Fruit fly (Drosophila melanogaster) S2 (cell line): ENCODE measurements around the gene Clp.

Experiments
- CG8478 ChIP-seq: fragments of >200 bp; optimal IDR thresholded peaks from 2 replicates; lab custom pipeline; 2018
- CTCF ChIP-seq, 2 experiments: fragments of >200 bp; optimal IDR thresholded peaks; 2 replicates each; lab custom pipeline; 2018

The Clp gene

DNA sequence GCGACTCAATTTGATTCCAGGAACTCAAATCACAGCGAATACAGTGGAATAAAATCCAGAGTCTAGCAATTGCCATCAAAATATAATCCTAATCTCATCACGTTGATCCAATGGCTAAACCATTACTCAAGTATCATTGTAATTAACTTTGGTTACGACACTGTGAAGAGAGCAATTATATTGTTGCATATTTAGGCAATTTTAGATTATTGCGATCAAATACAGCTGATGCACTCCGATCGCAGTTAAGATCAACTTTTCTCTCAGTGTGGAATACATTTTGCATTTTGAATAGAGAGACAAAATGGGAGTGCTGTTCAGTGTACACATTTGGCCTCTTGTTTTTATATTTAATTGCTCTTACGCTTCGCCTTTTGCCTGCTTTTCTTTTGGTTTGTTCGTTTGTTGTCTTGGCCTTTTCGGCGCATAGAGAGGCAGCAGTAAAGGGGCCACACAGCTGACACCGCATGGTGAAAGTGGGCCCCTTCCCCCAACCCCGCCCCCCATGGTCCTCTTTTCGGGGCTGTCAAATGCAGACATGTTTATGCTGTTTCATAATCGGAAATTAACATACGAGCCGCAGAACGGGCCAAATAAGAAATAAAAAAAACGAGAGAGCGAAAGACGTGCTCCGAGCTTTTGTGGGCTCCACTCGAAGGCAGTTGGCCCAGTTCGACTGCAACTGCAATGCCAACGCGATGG is 26.6 kb downstream of the Clp start:
- TF ChIP-seq CG8478 (lab: Kevin White, UChicago) (no peak), CTCF (optimal IDR thresholded peaks at IDR 0.05; lab: Kevin White, UChicago) (no peak)

DNA sequence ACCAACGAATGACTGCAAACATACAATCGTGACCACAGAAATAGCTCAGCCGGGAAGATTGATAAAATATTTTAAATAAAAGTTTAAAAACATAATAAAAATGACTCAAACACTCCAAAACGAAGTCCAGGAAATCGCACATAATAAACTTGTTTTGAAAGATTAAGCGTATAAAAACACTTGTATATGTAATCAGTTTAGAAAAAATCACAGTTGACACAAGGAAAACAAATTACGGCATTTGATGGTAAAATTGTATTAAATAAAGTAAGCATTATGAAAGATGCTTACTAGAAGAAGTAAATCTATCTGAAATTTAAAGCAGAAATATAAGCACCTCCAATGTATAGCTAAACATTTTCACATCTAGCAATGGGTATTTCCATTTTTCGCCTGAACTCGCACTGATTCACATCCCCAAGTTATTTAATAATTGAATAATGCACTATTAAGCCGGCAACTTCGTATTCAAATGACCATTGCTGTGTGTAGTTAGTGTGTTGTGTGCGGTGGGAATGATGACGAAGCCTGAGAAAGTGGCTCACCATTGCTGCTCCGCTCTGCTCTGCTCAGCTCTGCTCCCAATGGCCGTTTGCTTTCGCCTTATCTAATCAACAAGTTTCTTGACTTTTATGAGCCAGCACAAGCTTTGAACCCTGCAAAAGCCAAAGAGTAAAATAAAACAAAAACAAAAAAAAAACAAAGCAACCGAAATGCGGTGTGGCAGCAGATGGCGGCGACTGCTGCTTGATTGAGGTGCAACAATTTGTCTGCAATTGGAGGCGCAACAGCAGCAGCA is 27.6 kb downstream of the Clp start:
- TF ChIP-seq CTCF (optimal IDR thresholded peaks at IDR 0.05; lab: Kevin White, UChicago) (no peak), CG8478 (lab: Kevin White, UChicago) (no peak)

- TF ChIP-seq CG8478 (lab: Kevin White, UChicago) (no peak), CTCF (optimal IDR thresholded peaks at IDR 0.05; lab: Kevin White, UChicago) (no peak)
These were observed 28.3 kb downstream of the Clp start for dm6 chr2L:847988-848622.

DNA sequence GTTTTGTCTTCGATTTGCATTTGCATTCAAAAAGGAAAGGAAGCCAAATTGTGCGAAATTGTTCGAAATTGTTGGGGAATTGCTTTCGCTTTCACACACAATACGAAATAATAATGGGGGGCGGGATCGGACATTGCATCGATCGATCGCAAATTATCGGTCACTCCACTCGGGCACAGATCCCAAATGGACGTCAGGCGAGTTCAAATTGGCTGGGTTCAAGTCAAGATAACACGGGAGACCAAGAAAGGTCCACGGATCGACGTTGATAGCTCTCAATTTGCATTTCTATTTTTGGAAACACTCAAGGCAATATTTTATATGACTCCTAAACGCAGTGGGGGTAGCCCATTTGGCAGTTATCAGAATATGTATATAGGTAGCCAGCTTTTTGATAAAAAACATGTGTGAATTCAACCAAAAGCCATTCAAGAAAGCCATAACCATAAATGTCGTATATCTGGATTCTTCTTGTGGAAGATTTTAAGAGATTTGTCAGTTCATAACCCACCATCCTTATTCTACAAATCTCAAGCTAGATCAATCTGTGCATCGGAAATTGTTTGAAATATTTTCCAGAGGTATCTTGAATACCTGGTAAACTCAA is 29.5 kb downstream of the Clp start:
- TF ChIP-seq CTCF (optimal IDR thresholded peaks at IDR 0.05; lab: Kevin White, UChicago) (no peak), CG8478 (lab: Kevin White, UChicago) (no peak)

dm6 chr2L:849787-850512 is 30.2 kb downstream of the Clp start:
- TF ChIP-seq CG8478 (lab: Kevin White, UChicago) = no peak
- TF ChIP-seq CTCF (optimal IDR thresholded peaks at IDR 0.05; lab: Kevin White, UChicago) = no peak

DNA sequence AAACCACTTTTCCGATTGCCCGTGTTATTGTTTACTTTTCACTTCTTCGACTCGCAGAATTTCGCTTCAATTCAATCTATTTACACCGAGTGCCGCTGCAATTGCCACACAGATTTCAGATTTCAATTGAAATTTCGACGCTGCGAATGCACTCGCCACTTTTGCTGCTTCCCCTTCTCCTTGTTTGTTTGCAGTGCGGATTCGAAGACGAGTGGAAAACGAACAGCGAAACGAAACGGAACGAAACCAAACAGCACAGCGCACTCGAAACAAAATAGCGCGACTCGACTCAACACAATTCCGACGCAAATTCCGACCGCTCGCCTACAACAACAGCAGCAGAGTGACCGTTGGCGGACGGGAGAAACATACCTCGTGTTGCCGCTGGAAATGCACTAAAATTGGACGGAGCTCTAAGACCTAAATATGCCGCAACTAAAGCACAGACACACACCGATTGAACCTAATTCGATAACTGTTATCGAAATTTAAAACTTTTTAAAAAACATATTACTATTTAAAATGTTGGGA is 31.0 kb downstream of the Clp start, which contains the start of gene drongo:
TSS of gene drongo (minus strand) at position 345 of the 531 bp plus-strand sequence.
- no peak for TF ChIP-seq CG8478 (lab: Kevin White, UChicago)
- TF ChIP-seq CTCF (optimal IDR thresholded peaks at IDR 0.05; lab: Kevin White, UChicago) = peak; percentile 41 to 49

DNA sequence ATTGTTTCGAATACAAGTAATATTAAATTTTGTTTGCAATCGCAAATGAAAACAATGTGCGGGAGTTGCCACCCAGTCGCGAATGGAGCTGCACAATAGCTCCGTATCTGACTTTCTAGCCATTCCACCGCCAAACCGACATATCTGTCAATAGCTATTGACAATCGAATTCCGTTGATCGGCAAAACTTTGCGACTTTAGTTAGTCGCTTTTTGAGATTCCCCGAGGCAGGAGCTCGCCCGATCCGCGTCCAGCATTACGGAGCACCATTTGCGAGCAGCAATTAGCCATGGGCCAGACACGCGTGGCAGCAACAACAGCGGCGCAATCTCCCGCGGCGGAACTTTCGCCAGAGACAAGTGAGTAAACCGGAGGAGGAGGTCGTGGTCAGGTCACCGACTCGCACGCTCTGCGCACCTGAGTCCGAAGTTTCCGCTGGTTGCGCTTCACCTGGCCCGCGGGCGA is 32.9 kb downstream of the Clp start, which contains the start of the genes CG4291 and kraken:
TSS of gene CG4291 (minus strand) at position 84 of the 465 bp plus-strand sequence.
TSS of gene kraken (plus strand) at position 122 of the 465 bp plus-strand sequence.
- peak in 1 of 2 experiments; percentile 39 for TF ChIP-seq CTCF (optimal IDR thresholded peaks at IDR 0.05; lab: Kevin White, UChicago)
- TF ChIP-seq CG8478 (lab: Kevin White, UChicago) = no peak

DNA sequence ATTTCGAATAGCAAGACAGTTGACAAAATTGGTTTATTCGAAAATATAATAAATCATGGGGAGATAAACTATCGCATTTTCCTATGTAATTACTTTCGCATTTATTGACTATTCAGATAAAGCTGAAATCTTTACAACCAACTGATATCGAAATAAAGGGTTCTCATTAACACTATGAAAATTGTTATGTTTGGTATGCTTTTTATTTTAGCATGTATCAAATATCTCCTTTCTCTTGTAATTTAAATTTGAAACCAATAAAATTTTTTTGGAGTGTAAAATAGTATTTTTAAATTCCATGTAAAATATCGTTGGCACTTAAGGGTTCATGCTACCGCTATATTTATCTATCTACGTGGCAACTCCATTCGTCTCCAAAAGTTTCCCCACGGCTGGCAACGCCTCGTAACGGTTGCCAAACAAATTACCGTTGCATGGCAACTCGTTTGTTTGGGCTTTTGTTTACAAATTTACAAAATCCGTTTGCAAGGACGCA is 35.3 kb downstream of the Clp start, which contains the start of gene CG13949:
TSS of gene CG13949 (plus strand) at position 286 of the 496 bp plus-strand sequence.
- TF ChIP-seq CG8478 (lab: Kevin White, UChicago) (no peak), CTCF (optimal IDR thresholded peaks at IDR 0.05; lab: Kevin White, UChicago) (peak; percentile 59 to 78)

DNA sequence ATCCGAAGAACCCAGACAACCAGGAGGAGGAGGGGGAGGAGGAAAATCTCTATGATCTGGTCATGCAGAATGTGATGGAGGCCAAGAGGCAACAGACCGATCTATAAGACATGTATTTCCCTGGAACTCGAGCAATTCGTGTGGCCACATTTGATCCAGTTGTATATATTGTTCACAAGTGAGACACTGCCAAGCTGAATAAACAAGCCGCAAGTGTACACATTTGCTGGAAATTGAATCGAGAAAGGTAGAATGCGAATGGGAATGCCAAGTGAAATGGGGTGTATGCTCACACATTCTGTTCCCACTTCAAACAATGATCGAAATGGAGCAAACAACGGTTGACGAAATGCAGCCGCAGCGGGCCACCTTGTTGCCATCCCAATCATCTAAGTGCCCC is 36.2 kb downstream of the Clp start:
- TF ChIP-seq CTCF (optimal IDR thresholded peaks at IDR 0.05; lab: Kevin White, UChicago) = no peak

- TF ChIP-seq CTCF (optimal IDR thresholded peaks at IDR 0.05; lab: Kevin White, UChicago) (peak in 1 of 2 experiments; percentile 1), CG8478 (lab: Kevin White, UChicago) (no peak)
These were observed 37.1 kb downstream of the Clp start for dm6 chr2L:856690-857488.

- TF ChIP-seq CG8478 (lab: Kevin White, UChicago) = no peak
- TF ChIP-seq CTCF (optimal IDR thresholded peaks at IDR 0.05; lab: Kevin White, UChicago) = no peak
These were observed 38.2 kb downstream of the Clp start for dm6 chr2L:857897-858517.

DNA sequence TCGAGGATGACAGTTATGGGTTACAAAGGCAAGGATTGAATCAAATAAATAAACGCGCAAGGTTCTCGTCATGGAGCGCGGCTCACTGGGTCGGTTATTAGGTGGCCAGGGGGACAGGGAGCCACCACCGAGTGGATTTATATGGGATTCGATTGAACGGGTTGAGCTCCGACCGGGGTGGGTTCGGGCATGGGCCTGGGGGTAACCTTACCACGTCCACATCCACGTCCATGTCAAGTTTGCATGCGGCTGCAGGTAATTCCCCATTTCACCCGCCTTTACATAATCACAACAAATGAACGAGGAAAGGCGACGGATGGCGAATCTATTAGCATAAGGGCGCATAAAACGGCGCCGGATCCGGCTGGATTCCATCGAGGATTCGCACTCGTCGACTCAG is 40.1 kb downstream of the Clp start, which contains the start of gene CG13950:
TSS of gene CG13950 (plus strand) at position 301 of the 400 bp plus-strand sequence.
- TF ChIP-seq CTCF (optimal IDR thresholded peaks at IDR 0.05; lab: Kevin White, UChicago) = no peak
- TF ChIP-seq CG8478 (lab: Kevin White, UChicago) = no peak
